Worm (Caenorhabditis elegans): ENCODE data around the gene B0034.7.

The B0034.7 gene

DNA sequence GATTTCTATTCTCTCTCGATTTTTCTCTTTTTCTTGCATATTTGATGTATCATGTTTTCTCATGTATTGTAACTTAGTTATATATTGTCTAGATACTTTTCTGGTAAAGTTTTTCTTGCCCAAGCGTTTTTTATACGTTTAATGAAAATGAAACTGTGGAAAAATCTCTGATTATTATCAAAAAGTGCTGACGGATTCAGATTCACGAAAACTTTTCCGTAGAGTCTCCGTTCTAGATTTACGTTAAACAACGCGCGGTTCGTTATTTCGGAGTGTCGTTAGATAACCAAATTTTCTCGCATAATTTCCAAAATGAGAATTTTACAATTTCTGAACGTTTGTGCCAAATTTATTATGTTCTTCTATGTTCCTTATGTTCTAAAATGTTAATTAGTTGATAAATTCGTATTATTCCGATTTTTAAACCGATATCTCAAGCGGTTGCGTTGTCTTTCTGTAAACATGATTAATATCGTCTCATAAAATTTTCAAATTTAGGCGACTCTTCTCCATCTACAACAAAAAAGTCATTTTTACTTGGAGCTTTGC is 43.2 kb upstream of the B0034.7 start, which contains the start of gene ptp-2:
ptp-2 (plus strand) TSS at position 499 of the 549 bp plus-strand sequence.
- TF ChIP-seq unc-86 (tag; optimal IDR thresholded peaks at IDR 0.05): no peak
- peak; percentile 31 for TF ChIP-seq skn-1 (tag; optimal IDR thresholded peaks at IDR 0.05)
- no peak for TF ChIP-seq tlp-1 (tag; optimal IDR thresholded peaks at IDR 0.05)
- TF ChIP-seq nhr-90 (tag; optimal IDR thresholded peaks at IDR 0.05; ENCODE audit: poor library complexity): no peak
- no peak for TF ChIP-seq jun-1 (tag; optimal IDR thresholded peaks at IDR 0.05)
- TF ChIP-seq F16B12.6 (tag; optimal IDR thresholded peaks at IDR 0.05): no peak
- no peak for TF ChIP-seq nhr-77 (tag; optimal IDR thresholded peaks at IDR 0.05)
- TF ChIP-seq egl-13 (tag; optimal IDR thresholded peaks at IDR 0.05): peak; percentile 12
- TF ChIP-seq zag-1 (tag; optimal IDR thresholded peaks at IDR 0.05): no peak
- no peak for TF ChIP-seq ets-5 (GFP tag; IDR thresholded peaks at IDR 0.05)
- TF ChIP-seq sox-4 (tag; optimal IDR thresholded peaks at IDR 0.05): no peak
- TF ChIP-seq pax-3 (tag; optimal IDR thresholded peaks at IDR 0.05): no peak
- TF ChIP-seq nhr-85 (tag): peak; percentile 72
- no peak for TF ChIP-seq sptf-1 (tag; optimal IDR thresholded peaks at IDR 0.05)
- no peak for TF ChIP-seq unc-98 (GFP tag; IDR thresholded peaks at IDR 0.05)
- TF ChIP-seq elt-2 (tag; optimal IDR thresholded peaks at IDR 0.05): no peak
- TF ChIP-seq dsc-1 (tag; optimal IDR thresholded peaks at IDR 0.05): no peak
- TF ChIP-seq egl-27 (tag; optimal IDR thresholded peaks at IDR 0.05): no peak
- peak; percentile 22 for TF ChIP-seq xbp-1 (tag; optimal IDR thresholded peaks at IDR 0.05)
- TF ChIP-seq swsn-7 (tag; optimal IDR thresholded peaks at IDR 0.05): peak; percentile 36
- TF ChIP-seq blmp-1 (tag; optimal IDR thresholded peaks at IDR 0.05): peak; percentile 41
- peak; percentile 65 for TF ChIP-seq nhr-71 (tag; optimal IDR thresholded peaks at IDR 0.05)
- no peak for TF ChIP-seq hlh-4 (tag; optimal IDR thresholded peaks at IDR 0.05)
- TF ChIP-seq aly-2 (tag; optimal IDR thresholded peaks at IDR 0.05): no peak
- peak; percentile 34 for TF ChIP-seq irx-1 (tag; optimal IDR thresholded peaks at IDR 0.05)
- peak; percentile 16 to 62 (median 41) for TF ChIP-seq dpl-1 (GFP tag; optimal IDR thresholded peaks at IDR 0.05)
- no peak for TF ChIP-seq nhr-237 (tag; optimal IDR thresholded peaks at IDR 0.05)
- no peak for TF ChIP-seq lin-39 (tag; optimal IDR thresholded peaks at IDR 0.05)
- TF ChIP-seq ztf-4 (tag; optimal IDR thresholded peaks at IDR 0.05): no peak
- no peak for TF ChIP-seq fkh-8 (tag; optimal IDR thresholded peaks at IDR 0.05)
- TF ChIP-seq sup-37 (GFP tag; optimal IDR thresholded peaks at IDR 0.05): no peak
- no peak for TF ChIP-seq pag-3 (tag; optimal IDR thresholded peaks at IDR 0.05; ENCODE audit: borderline replicate concordance, insufficient read depth)
- TF ChIP-seq lsy-2 (tag; optimal IDR thresholded peaks at IDR 0.05): peak; percentile 49 to 72
- no peak for TF ChIP-seq fkh-4 (tag; optimal IDR thresholded peaks at IDR 0.05; ENCODE audit: borderline replicate concordance)
- TF ChIP-seq unc-30 (tag; optimal IDR thresholded peaks at IDR 0.05): no peak
- no peak for TF ChIP-seq efl-3 (GFP tag; optimal IDR thresholded peaks at IDR 0.05)
- TF ChIP-seq nhr-12 (tag; optimal IDR thresholded peaks at IDR 0.05): no peak
- no peak for TF ChIP-seq hlh-17 (GFP tag; optimal IDR thresholded peaks at IDR 0.05; ENCODE audit: borderline replicate concordance)
- no peak for TF ChIP-seq ceh-8 (GFP tag; optimal IDR thresholded peaks at IDR 0.05)
- no peak for TF ChIP-seq alr-1 (tag; optimal IDR thresholded peaks at IDR 0.05; ENCODE audit: borderline replicate concordance)
- no peak for TF ChIP-seq ceh-63 (GFP tag; optimal IDR thresholded peaks at IDR 0.05)
- no peak for TF ChIP-seq hpl-2 (GFP tag; optimal IDR thresholded peaks at IDR 0.05)
- no peak for TF ChIP-seq nhr-28 (tag; optimal IDR thresholded peaks at IDR 0.05)
- peak; percentile 22 for TF ChIP-seq mep-1 (tag; optimal IDR thresholded peaks at IDR 0.05)
- TF ChIP-seq mef-2 (tag; optimal IDR thresholded peaks at IDR 0.05): no peak
- TF ChIP-seq zip-4 (GFP tag; optimal IDR thresholded peaks at IDR 0.05): no peak
- no peak for TF ChIP-seq lin-13 (GFP tag; optimal IDR thresholded peaks at IDR 0.05)
- no peak for TF ChIP-seq nhr-84 (tag; optimal IDR thresholded peaks at IDR 0.05)
- TF ChIP-seq lin-15B (tag; optimal IDR thresholded peaks at IDR 0.05): no peak
- peak; percentile 61 for TF ChIP-seq nhr-20 (tag; optimal IDR thresholded peaks at IDR 0.05)
- no peak for TF ChIP-seq vab-15 (tag; optimal IDR thresholded peaks at IDR 0.05)
- peak in 1 of 3 experiments; percentile 24 for TF ChIP-seq ceh-82 (tag; optimal IDR thresholded peaks at IDR 0.05)
- peak; percentile 27 to 57 for TF ChIP-seq lin-35 (GFP tag; optimal IDR thresholded peaks at IDR 0.05)
